Worm (Caenorhabditis elegans) whole organism, young adult: ENCODE data around the gene T25E4.2.

Experiments used
- B0035.1 ChIP-seq: sonication (generic microtip); optimal IDR thresholded peaks from 2 replicates; lab custom pipeline; 2016; ENCODE audit warnings: missing genetic modification characterization, mild to moderate bottlenecking, missing compliant biosample characterization, missing genotype, missing genetic modification reagents
- C06A6.2 ChIP-seq: fragments of 200-800 bp; sonication (Bioruptor generic); conservative IDR thresholded peaks from 2 replicates; pipeline ENCODE4 v1.3.6; 2022; ENCODE audit warnings: missing genetic modification characterization, missing compliant biosample characterization
- F10E7.11 ChIP-seq: sonication (generic microtip); optimal IDR thresholded peaks from 2 replicates; lab custom pipeline; 2017; ENCODE audit warnings: mild to moderate bottlenecking, missing genetic modification characterization, moderate library complexity, missing compliant biosample characterization
- F49E8.2 ChIP-seq: sonication (generic microtip); optimal IDR thresholded peaks from 3 replicates; lab custom pipeline; 2017; ENCODE audit warnings: missing genetic modification characterization, mild to moderate bottlenecking, missing compliant biosample characterization, antibody characterized with exemption, moderate library complexity; ENCODE audit not compliant: insufficient read depth
- K11D2.4 ChIP-seq: fragments of 200-800 bp; sonication (Bioruptor generic); IDR thresholded peaks from 2 replicates; pipeline ENCODE4 v1.3.6; 2022; ENCODE audit warnings: missing genetic modification reagents, missing genetic modification characterization, missing compliant biosample characterization
- T26A5.8 ChIP-seq: sonication (generic microtip); optimal IDR thresholded peaks from 2 replicates; lab custom pipeline; 2016; ENCODE audit warnings: missing genetic modification characterization, missing compliant biosample characterization
- Y53F4B.3 ChIP-seq: fragments of 200-800 bp; sonication (Bioruptor generic); IDR thresholded peaks from 2 replicates; pipeline ENCODE4 v1.3.6; 2022; ENCODE audit warnings: missing genetic modification reagents, missing genetic modification characterization, missing compliant biosample characterization
- Y56A3A.18 ChIP-seq: fragments of 200-800 bp; sonication (Bioruptor generic); IDR thresholded peaks from 2 replicates; pipeline ENCODE4 v1.3.6; 2022; ENCODE audit warnings: missing genetic modification reagents, missing genetic modification characterization, missing compliant biosample characterization
- Y67H2A.10 ChIP-seq: fragments of 200-800 bp; sonication (Bioruptor generic); conservative IDR thresholded peaks from 2 replicates; pipeline ENCODE4 v1.3.6; 2022; ENCODE audit warnings: missing genetic modification reagents, missing genetic modification characterization, missing compliant biosample characterization
- Y95B8A.8 ChIP-seq: fragments of 200-800 bp; sonication (Bioruptor generic); IDR thresholded peaks from 2 replicates; pipeline ENCODE4 v1.3.6; 2022; ENCODE audit warnings: missing genetic modification reagents, missing genetic modification characterization, missing compliant biosample characterization
- atf-7 ChIP-seq: sonication (generic microtip); optimal IDR thresholded peaks from 2 replicates; lab custom pipeline; 2017; ENCODE audit warnings: mild to moderate bottlenecking, missing genetic modification characterization, missing compliant biosample characterization
- attf-3 ChIP-seq: fragments of 200-800 bp; sonication (Bioruptor generic); conservative IDR thresholded peaks from 2 replicates; pipeline ENCODE4 v1.3.6; 2022; ENCODE audit warnings: missing genetic modification reagents, missing genetic modification characterization, missing compliant biosample characterization
- attf-5 ChIP-seq: fragments of 200-800 bp; sonication (Bioruptor generic); optimal IDR thresholded peaks from 2 replicates; lab custom pipeline; 2018; ENCODE audit warnings: mild to moderate bottlenecking, missing genetic modification characterization, missing compliant biosample characterization
- attf-6 ChIP-seq: fragments of 200-800 bp; sonication (Bioruptor generic); IDR thresholded peaks from 2 replicates; pipeline ENCODE4 v1.3.6; 2022; ENCODE audit warnings: missing genetic modification reagents, missing genetic modification characterization, missing compliant biosample characterization
- bed-1 ChIP-seq: fragments of 200-800 bp; sonication (Bioruptor generic); IDR thresholded peaks from 2 replicates; pipeline ENCODE4 v1.3.6; 2022; ENCODE audit warnings: missing genetic modification reagents, missing genetic modification characterization, missing compliant biosample characterization
- ccch-3 ChIP-seq: fragments of 200-800 bp; sonication (Bioruptor generic); optimal IDR thresholded peaks from 2 replicates; lab custom pipeline; 2018; ENCODE audit warnings: mild to moderate bottlenecking, missing genetic modification characterization, missing compliant biosample characterization
- cebp-2 ChIP-seq: fragments of 200-800 bp; sonication (Bioruptor generic); IDR thresholded peaks from 2 replicates; pipeline ENCODE4 v1.3.6; 2022; ENCODE audit warnings: missing genetic modification characterization, missing compliant biosample characterization
- ceh-91 ChIP-seq: fragments of 200-800 bp; sonication (Bioruptor generic); IDR thresholded peaks from 2 replicates; pipeline ENCODE4 v1.3.6; 2022; ENCODE audit warnings: missing genetic modification reagents, missing genetic modification characterization, missing compliant biosample characterization
- chd-7 ChIP-seq: sonication (generic microtip); optimal IDR thresholded peaks from 2 replicates; lab custom pipeline; 2016; ENCODE audit warnings: mild to moderate bottlenecking, missing genetic modification characterization, moderate library complexity, missing compliant biosample characterization
- dox-1 ChIP-seq: fragments of 200-800 bp; sonication (Bioruptor generic); IDR thresholded peaks from 2 replicates; pipeline ENCODE4 v1.3.6; 2022; ENCODE audit warnings: missing genetic modification reagents, missing genetic modification characterization, missing compliant biosample characterization
- efl-1 ChIP-seq: fragments of 150-350 bp; optimal IDR thresholded peaks from 2 replicates; lab custom pipeline; 2014; ENCODE audit warnings: missing biosample characterization, missing genetic modification reagents, missing genetic modification characterization
- egrh-3 ChIP-seq: fragments of 200-800 bp; sonication (Bioruptor generic); IDR thresholded peaks from 2 replicates; pipeline ENCODE4 v1.3.6; 2022; ENCODE audit warnings: missing genetic modification reagents, missing genetic modification characterization, missing compliant biosample characterization
- ets-4 ChIP-seq: fragments of 200-800 bp; sonication (Bioruptor generic); optimal IDR thresholded peaks from 2 replicates; lab custom pipeline; 2018; ENCODE audit warnings: mild to moderate bottlenecking, missing genetic modification characterization, missing compliant biosample characterization
- fkh-3 ChIP-seq: sonication (generic microtip); optimal IDR thresholded peaks from 2 replicates; lab custom pipeline; 2016; ENCODE audit warnings: mild to moderate bottlenecking, missing genetic modification characterization, missing compliant biosample characterization
- hmg-1.2 ChIP-seq: fragments of 200-800 bp; sonication (Bioruptor generic); IDR thresholded peaks from 2 replicates; pipeline ENCODE4 v1.3.6; 2022; ENCODE audit warnings: missing genetic modification reagents, missing genetic modification characterization, missing compliant biosample characterization
- hsf-1 ChIP-seq: fragments of 200-800 bp; sonication (Bioruptor generic); IDR thresholded peaks from 2 replicates; pipeline ENCODE4 v1.3.6; 2022; ENCODE audit warnings: missing genetic modification reagents, missing genetic modification characterization, missing compliant biosample characterization
- lin-35 ChIP-seq, 3 experiments: fragments of 150-350 bp in 2 of 3; sonication (generic microtip) in 1 of 3; optimal IDR thresholded peaks; 2 replicates each; lab custom pipeline; 2014 to 2018; ENCODE audit warnings: missing biosample characterization in 3 of 3, missing genetic modification characterization in 3 of 3, missing genetic modification reagents in 3 of 3
- lin-40 ChIP-seq: sonication (generic microtip); optimal IDR thresholded peaks from 2 replicates; lab custom pipeline; 2016; ENCODE audit warnings: missing genetic modification characterization, mild to moderate bottlenecking, missing compliant biosample characterization, missing genotype, missing genetic modification reagents
- lin-54 ChIP-seq: fragments of 200-800 bp; sonication (Bioruptor generic); optimal IDR thresholded peaks from 2 replicates; lab custom pipeline; 2018; ENCODE audit warnings: mild to moderate bottlenecking, missing genetic modification characterization, missing compliant biosample characterization
- lsl-1 ChIP-seq: fragments of 200-800 bp; sonication (Bioruptor generic); optimal IDR thresholded peaks from 2 replicates; lab custom pipeline; 2018; ENCODE audit warnings: mild to moderate bottlenecking, missing genetic modification characterization, moderate library complexity, missing compliant biosample characterization
- madf-8 ChIP-seq: fragments of 200-800 bp; sonication (Bioruptor generic); conservative IDR thresholded peaks from 2 replicates; pipeline ENCODE4 v1.3.6; 2022; ENCODE audit warnings: missing genetic modification reagents, missing genetic modification characterization, missing compliant biosample characterization
- mes-4 ChIP-seq: sonication (generic microtip); optimal IDR thresholded peaks from 2 replicates; lab custom pipeline; 2016; ENCODE audit warnings: missing genotype, missing genetic modification characterization, missing compliant biosample characterization
- mxl-1 ChIP-seq: sonication (generic microtip); optimal IDR thresholded peaks from 2 replicates; lab custom pipeline; 2016; ENCODE audit warnings: missing genetic modification characterization, missing compliant biosample characterization
- nfya-1 ChIP-seq: sonication (generic microtip); optimal IDR thresholded peaks from 2 replicates; lab custom pipeline; 2017; ENCODE audit warnings: antibody characterized with exemption, missing compliant biosample characterization, missing genetic modification characterization, borderline replicate concordance; ENCODE audit not compliant: insufficient read depth
- nhr-179 ChIP-seq: sonication (generic microtip); optimal IDR thresholded peaks from 2 replicates; lab custom pipeline; 2016; ENCODE audit warnings: mild to moderate bottlenecking, missing genetic modification characterization, missing compliant biosample characterization
- pbrm-1 ChIP-seq: fragments of 200-800 bp; sonication (Bioruptor generic); IDR thresholded peaks from 2 replicates; pipeline ENCODE4 v1.3.6; 2022; ENCODE audit warnings: missing genetic modification reagents, missing genetic modification characterization, missing compliant biosample characterization
- rec-8 ChIP-seq, 2 experiments: sonication (generic microtip); optimal IDR thresholded peaks; 2 replicates each; lab custom pipeline; 2016; ENCODE audit warnings: mild to moderate bottlenecking in 2 of 2, missing genetic modification characterization in 2 of 2, missing genetic modification reagents in 2 of 2, missing genotype in 2 of 2, missing biosample characterization in 1 of 2, missing compliant biosample characterization in 1 of 2, moderate library complexity in 1 of 2
- sea-2 ChIP-seq: fragments of 200-800 bp; sonication (Bioruptor generic); IDR thresholded peaks from 2 replicates; pipeline ENCODE4 v1.3.6; 2022; ENCODE audit warnings: missing genetic modification characterization, missing compliant biosample characterization
- snpc-1.1 ChIP-seq: sonication (generic microtip); optimal IDR thresholded peaks from 2 replicates; lab custom pipeline; 2017; ENCODE audit warnings: missing genetic modification characterization, mild to moderate bottlenecking, missing compliant biosample characterization, antibody characterized with exemption, moderate library complexity, missing genotype, missing genetic modification reagents; ENCODE audit not compliant: insufficient read depth
- snpc-1.3 ChIP-seq: sonication (generic microtip); optimal IDR thresholded peaks from 2 replicates; lab custom pipeline; 2017; ENCODE audit warnings: missing genetic modification characterization, mild to moderate bottlenecking, missing compliant biosample characterization, antibody characterized with exemption, moderate library complexity, missing genotype, missing genetic modification reagents; ENCODE audit not compliant: insufficient read depth
- snpc-4 ChIP-seq, 5 experiments: fragments of 150-350 bp in 1 of 5; sonication (generic microtip) in 4 of 5; optimal IDR thresholded peaks; 2 replicates each; lab custom pipeline; 2014 to 2018; ENCODE audit warnings: missing genetic modification characterization in 5 of 5, missing biosample characterization in 3 of 5, antibody characterized with exemption in 2 of 5, mild to moderate bottlenecking in 2 of 5, missing compliant biosample characterization in 2 of 5, missing genotype in 2 of 5, moderate library complexity in 2 of 5, missing genetic modification reagents in 1 of 5
- tbx-9 ChIP-seq: sonication (generic microtip); optimal IDR thresholded peaks from 2 replicates; lab custom pipeline; 2016; ENCODE audit warnings: borderline replicate concordance, missing genetic modification characterization, inconsistent platforms, missing compliant biosample characterization
- xnd-1 ChIP-seq: sonication (generic microtip); optimal IDR thresholded peaks from 2 replicates; lab custom pipeline; 2016; ENCODE audit warnings: missing genotype, missing genetic modification reagents, missing genetic modification characterization, missing compliant biosample characterization
- zfh-2 ChIP-seq: fragments of 200-800 bp; sonication (Bioruptor generic); conservative IDR thresholded peaks from 2 replicates; pipeline ENCODE4 v1.3.6; 2022; ENCODE audit warnings: missing genetic modification reagents, missing genetic modification characterization, missing compliant biosample characterization
- zim-3 ChIP-seq: sonication (generic microtip); optimal IDR thresholded peaks from 2 replicates; lab custom pipeline; 2017; ENCODE audit warnings: mild to moderate bottlenecking, missing genetic modification characterization, moderate library complexity, missing compliant biosample characterization
- ztf-18 ChIP-seq: sonication (generic microtip); optimal IDR thresholded peaks from 2 replicates; lab custom pipeline; 2016; ENCODE audit warnings: missing genotype, mild to moderate bottlenecking, missing genetic modification characterization, missing compliant biosample characterization
- ztf-28 ChIP-seq: fragments of 200-800 bp; sonication (Bioruptor generic); IDR thresholded peaks from 2 replicates; pipeline ENCODE4 v1.3.6; 2022; ENCODE audit warnings: missing genetic modification reagents, missing genetic modification characterization, missing compliant biosample characterization

T25E4.2 gene

DNA sequence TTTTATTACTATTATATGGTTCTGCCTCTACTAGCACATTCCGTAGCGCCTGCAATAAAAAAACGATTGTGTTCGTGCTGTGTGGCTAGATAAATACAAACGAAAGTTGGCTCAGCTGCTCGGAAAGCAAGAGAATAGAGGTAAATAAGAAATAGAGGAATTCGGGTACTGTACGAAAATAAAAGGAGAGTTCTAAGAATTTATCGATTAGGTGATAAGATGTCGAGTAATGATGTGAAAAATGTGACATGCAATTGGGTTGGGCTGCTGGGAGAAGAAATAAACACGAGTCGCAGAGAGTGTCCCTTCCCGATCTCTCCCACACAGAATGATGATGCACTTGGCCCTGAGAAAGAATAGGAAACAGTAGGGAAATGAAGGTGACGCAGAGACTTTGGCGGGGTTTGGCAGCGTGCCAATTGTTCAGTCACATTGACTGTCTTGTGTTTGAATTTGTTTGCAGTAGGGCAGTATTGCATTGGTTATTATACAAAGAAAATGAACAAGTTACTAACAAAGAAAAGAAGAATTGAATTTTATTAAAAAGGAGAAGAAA, 11.2 kb upstream of the T25E4.2 start, which contains the start of gene cdc-14:
Gene cdc-14 (minus strand): TSS at position 51 of the 556 bp plus-strand sequence.
- peak; percentile 65 for TF ChIP-seq hmg-1.2 (GFP tag; lab: Robert Waterston, UW)
- no peak for TF ChIP-seq hsf-1 (GFP tag; lab: Robert Waterston, UW)
- TF ChIP-seq xnd-1 (tag; lab: Kevin White, UChicago) = no peak
- peak; percentile 11 for TF ChIP-seq chd-7 (tag; lab: Kevin White, UChicago)
- TF ChIP-seq pbrm-1 (GFP tag; lab: Robert Waterston, UW) = no peak
- no peak for TF ChIP-seq fkh-3 (tag; lab: Kevin White, UChicago)
- no peak for TF ChIP-seq efl-1 (GFP tag; lab: Kevin White, UChicago)
- TF ChIP-seq B0035.1 (tag; lab: Kevin White, UChicago) = no peak
- no peak for TF ChIP-seq Y95B8A.8 (GFP tag; lab: Robert Waterston, UW)
- TF ChIP-seq rec-8 (tag; optimal IDR thresholded peaks at IDR 0.05; lab: Kevin White, UChicago) = no peak
- no peak for TF ChIP-seq lin-35 (GFP tag; optimal IDR thresholded peaks at IDR 0.05; lab: Kevin White, UChicago)
- TF ChIP-seq nhr-179 = no peak
- TF ChIP-seq K11D2.4 = peak; percentile 50; the same call in 1 of the 2 replicates
- TF ChIP-seq ccch-3 (GFP tag; lab: Kevin White, UChicago) = no peak
- no peak for TF ChIP-seq tbx-9 (tag; lab: Kevin White, UChicago)
- no peak for TF ChIP-seq ets-4
- TF ChIP-seq lin-54 = peak; percentile 36
- TF ChIP-seq ceh-91 (GFP tag; lab: Robert Waterston, UW) = no peak
- TF ChIP-seq bed-1 (GFP tag; lab: Robert Waterston, UW) = no peak
- no peak for TF ChIP-seq Y56A3A.18
- TF ChIP-seq attf-3 (GFP tag; lab: Robert Waterston, UW) = no peak
- TF ChIP-seq F10E7.11 (tag; lab: Kevin White, UChicago) = no peak
- TF ChIP-seq lsl-1 = no peak
- no peak for TF ChIP-seq T26A5.8 (tag; lab: Kevin White, UChicago)
- TF ChIP-seq attf-6 (GFP tag; lab: Robert Waterston, UW) = no peak
- TF ChIP-seq attf-5 (GFP tag; lab: Kevin White, UChicago) = peak; percentile 90
- TF ChIP-seq egrh-3 (GFP tag; lab: Robert Waterston, UW) = no peak
- TF ChIP-seq mxl-1 = no peak
- no peak for TF ChIP-seq atf-7
- no peak for TF ChIP-seq F49E8.2 (tag; lab: Kevin White, UChicago)
- no peak for TF ChIP-seq ztf-28 (GFP tag; lab: Robert Waterston, UW)
- TF ChIP-seq snpc-1.1 = no peak
- no peak for TF ChIP-seq mes-4 (tag; lab: Kevin White, UChicago)
- peak; percentile 24 for TF ChIP-seq lin-40 (tag; lab: Kevin White, UChicago)
- TF ChIP-seq nfya-1 (tag; lab: Kevin White, UChicago) = no peak
- no peak for TF ChIP-seq cebp-2
- no peak for TF ChIP-seq snpc-4 (GFP tag; optimal IDR thresholded peaks at IDR 0.05; lab: Kevin White, UChicago)
- TF ChIP-seq snpc-4 (tag; optimal IDR thresholded peaks at IDR 0.05; lab: Kevin White, UChicago) = peak in 3 of 4 experiments; percentile 38 to 67 (median 67)
- no peak for TF ChIP-seq snpc-1.3
- peak; percentile 67; the same call in 1 of the 2 replicates for TF ChIP-seq zfh-2 (GFP tag; lab: Robert Waterston, UW)
- no peak for TF ChIP-seq Y53F4B.3
- no peak for TF ChIP-seq ztf-18 (tag; lab: Kevin White, UChicago)
- TF ChIP-seq zim-3 (tag; lab: Kevin White, UChicago) = no peak
- no peak for TF ChIP-seq madf-8 (GFP tag; lab: Robert Waterston, UW)
- TF ChIP-seq C06A6.2 = no peak
- TF ChIP-seq dox-1 (GFP tag; lab: Robert Waterston, UW) = peak; percentile 70
- TF ChIP-seq sea-2 (GFP tag; lab: Robert Waterston, UW) = no peak
- TF ChIP-seq Y67H2A.10 (GFP tag; lab: Robert Waterston, UW) = no peak
